Worm (Caenorhabditis elegans) whole organism, L4 larva: ENCODE data around the gene col-167.
A peak's percentile ranks its signal among the peaks of the same experiment; 100 is the strongest.

Experiments
- F26F4.8 ChIP-seq: fragments of 200-800 bp; sonication (Bioruptor generic); conservative IDR thresholded peaks from 2 replicates; pipeline ENCODE4 v1.3.6; 2022; ENCODE audit warnings: missing genetic modification characterization, missing compliant biosample characterization
- ZK337.2 ChIP-seq: fragments of 200-800 bp; sonication (Bioruptor generic); IDR thresholded peaks from 2 replicates; pipeline ENCODE4 v1.3.6; 2022; ENCODE audit warnings: missing genetic modification reagents, missing genetic modification characterization, missing compliant biosample characterization
- ZK546.5 ChIP-seq, 2 experiments: sonication (generic microtip); optimal IDR thresholded peaks; 2 replicates each; lab custom pipeline; 2017; ENCODE audit warnings: missing biosample characterization in 2 of 2, missing genetic modification characterization in 2 of 2
- aly-2 ChIP-seq: sonication (generic microtip); optimal IDR thresholded peaks from 2 replicates; lab custom pipeline; 2018; ENCODE audit warnings: missing biosample characterization, missing genetic modification characterization
- ama-1 ChIP-seq: fragments of 150-350 bp; optimal IDR thresholded peaks from 2 replicates; lab custom pipeline; 2014; ENCODE audit warnings: inconsistent platforms, mixed read lengths
- ceh-62 ChIP-seq: sonication (generic microtip); optimal IDR thresholded peaks from 2 replicates; lab custom pipeline; 2017; ENCODE audit warnings: missing biosample characterization, missing genetic modification characterization
- cey-2 ChIP-seq: sonication (generic microtip); optimal IDR thresholded peaks from 3 replicates; lab custom pipeline; 2017; ENCODE audit warnings: missing genetic modification characterization, mild to moderate bottlenecking, missing compliant biosample characterization, antibody characterized with exemption, borderline replicate concordance; ENCODE audit not compliant: insufficient read depth
- dmd-6 ChIP-seq: fragments of 200-800 bp; sonication (Bioruptor generic); IDR thresholded peaks from 2 replicates; pipeline ENCODE4 v1.3.6; 2022; ENCODE audit warnings: missing genetic modification reagents, missing genetic modification characterization, missing compliant biosample characterization
- duxl-1 ChIP-seq: sonication (generic microtip); optimal IDR thresholded peaks from 2 replicates; lab custom pipeline; 2016; ENCODE audit warnings: mild to moderate bottlenecking, missing genetic modification characterization, moderate library complexity, missing compliant biosample characterization; ENCODE audit not compliant: poor library complexity
- fos-1 ChIP-seq: fragments of 150-350 bp; optimal IDR thresholded peaks from 2 replicates; lab custom pipeline; 2014; ENCODE audit warnings: missing biosample characterization, missing genetic modification characterization
- hlh-11 ChIP-seq: fragments of 200-800 bp; sonication (Bioruptor generic); optimal IDR thresholded peaks from 2 replicates; lab custom pipeline; 2018; ENCODE audit warnings: mild to moderate bottlenecking, missing genetic modification characterization, missing compliant biosample characterization
- hlh-30 ChIP-seq: sonication (generic microtip); optimal IDR thresholded peaks from 2 replicates; lab custom pipeline; 2017; ENCODE audit warnings: antibody characterized with exemption, mild to moderate bottlenecking, missing genetic modification characterization, missing compliant biosample characterization; ENCODE audit not compliant: insufficient read depth
- lin-29 ChIP-seq: fragments of 200-800 bp; sonication (Bioruptor generic); IDR thresholded peaks from 2 replicates; pipeline ENCODE4 v1.3.6; 2022; ENCODE audit warnings: missing genetic modification reagents, missing genetic modification characterization, missing compliant biosample characterization
- mes-2 ChIP-seq: sonication (generic microtip); optimal IDR thresholded peaks from 2 replicates; lab custom pipeline; 2016; ENCODE audit warnings: missing genotype, mild to moderate bottlenecking, missing genetic modification characterization, missing compliant biosample characterization; ENCODE audit not compliant: poor library complexity, severe bottlenecking
- mxl-2 ChIP-seq: fragments of 200-800 bp; sonication (Bioruptor generic); conservative IDR thresholded peaks from 2 replicates; pipeline ENCODE4 v1.3.6; 2022; ENCODE audit warnings: missing genetic modification reagents, missing genetic modification characterization, missing compliant biosample characterization
- nhr-10 ChIP-seq: fragments of 150-350 bp; optimal IDR thresholded peaks from 2 replicates; lab custom pipeline; 2014; ENCODE audit warnings: missing biosample characterization, missing genetic modification characterization
- nhr-102 ChIP-seq: sonication (generic microtip); optimal IDR thresholded peaks from 2 replicates; lab custom pipeline; 2016; ENCODE audit warnings: mild to moderate bottlenecking, missing genetic modification characterization, moderate library complexity, missing compliant biosample characterization
- nhr-41 ChIP-seq: fragments of 200-800 bp; sonication (Bioruptor generic); IDR thresholded peaks from 2 replicates; pipeline ENCODE4 v1.3.6; 2022; ENCODE audit warnings: missing genetic modification reagents, missing genetic modification characterization, missing compliant biosample characterization
- nhr-6 ChIP-seq: fragments of 150-350 bp; optimal IDR thresholded peaks from 2 replicates; lab custom pipeline; 2014; ENCODE audit warnings: missing biosample characterization, missing genetic modification characterization
- saeg-2 ChIP-seq: fragments of 200-800 bp; sonication (Bioruptor generic); IDR thresholded peaks from 2 replicates; pipeline ENCODE4 v1.3.6; 2022; ENCODE audit warnings: missing genetic modification reagents, missing genetic modification characterization, missing compliant biosample characterization
- spr-1 ChIP-seq: sonication (generic microtip); optimal IDR thresholded peaks from 2 replicates; lab custom pipeline; 2016; ENCODE audit warnings: mild to moderate bottlenecking, missing genetic modification characterization, missing compliant biosample characterization
- tag-97 ChIP-seq: fragments of 200-800 bp; sonication (Bioruptor generic); IDR thresholded peaks from 2 replicates; pipeline ENCODE4 v1.3.6; 2022; ENCODE audit warnings: missing genetic modification characterization, missing compliant biosample characterization
- unc-39 ChIP-seq: sonication (generic microtip); optimal IDR thresholded peaks from 2 replicates; lab custom pipeline; 2017; ENCODE audit warnings: missing biosample characterization, missing genetic modification characterization
- unc-62 ChIP-seq, 3 experiments: fragments of 150-350 bp in 1 of 3; sonication (generic microtip); optimal IDR thresholded peaks in 2 of 3; peaks in 1 of 3; 1 replicate in 1 of 3; 2 replicates in 2 of 3; lab custom pipeline; 2014 to 2017; ENCODE audit warnings: missing biosample characterization in 3 of 3, missing genetic modification characterization in 3 of 3, missing genetic modification reagents in 3 of 3, missing genotype in 1 of 3
- zfp-3 ChIP-seq: fragments of 200-800 bp; sonication (Bioruptor generic); conservative IDR thresholded peaks from 2 replicates; pipeline ENCODE4 v1.3.6; 2022; ENCODE audit warnings: missing genetic modification reagents, missing genetic modification characterization, missing compliant biosample characterization
- zip-11 ChIP-seq: fragments of 200-800 bp; sonication (Bioruptor generic); IDR thresholded peaks from 2 replicates; pipeline ENCODE4 v1.3.6; 2022; ENCODE audit warnings: missing genetic modification characterization, missing compliant biosample characterization
- zip-2 ChIP-seq: fragments of 150-350 bp; optimal IDR thresholded peaks from 2 replicates; lab custom pipeline; 2014; ENCODE audit warnings: missing biosample characterization, missing genetic modification characterization

col-167 gene

ce11 chrX:6338446-6338845, 15.2 kb downstream of the col-167 start (continued):
- TF ChIP-seq mxl-2 (GFP tag; lab: Robert Waterston, UW), result no peak

ce11 chrX:6341513-6341912, 18.2 kb downstream of the col-167 start, which contains the start of gene C03B1.7:
Gene C03B1.7, plus strand, starts transcription at chrX:6341813.
- no peak for TF ChIP-seq saeg-2
- TF ChIP-seq aly-2 (tag; lab: Kevin White, UChicago), result no peak
- no peak for TF ChIP-seq ZK337.2 (GFP tag; lab: Robert Waterston, UW)
- TF ChIP-seq nhr-10 (tag; lab: Kevin White, UChicago), result no peak

- TF ChIP-seq unc-62 (GFP tag; optimal IDR thresholded peaks at IDR 0.05 in 1 of 2; lab: Kevin White, UChicago) (peak in 1 of 2 experiments; percentile 90), unc-62 (tag; optimal IDR thresholded peaks at IDR 0.05; lab: Kevin White, UChicago) (no peak), F26F4.8 (GFP tag; lab: Robert Waterston, UW) (no peak)
- TF ChIP-seq, all 104 proteins: peak for 1
These were observed 22.5 kb downstream of the col-167 start for ce11 chrX:6345785-6346184.

ce11 chrX:6347013-6347412, 23.7 kb downstream of the col-167 start, which contains the start of gene C03B1.9:
Gene C03B1.9, minus strand, starts transcription at chrX:6347113.
- TF ChIP-seq hlh-11 (tag; lab: Kevin White, UChicago) (no peak), zip-2 (tag; lab: Kevin White, UChicago) (no peak), nhr-6 (tag; lab: Kevin White, UChicago) (no peak), unc-62 (GFP tag; optimal IDR thresholded peaks at IDR 0.05 in 1 of 2; lab: Kevin White, UChicago) (no peak), unc-62 (tag; optimal IDR thresholded peaks at IDR 0.05; lab: Kevin White, UChicago) (no peak), hlh-30 (tag; lab: Kevin White, UChicago) (no peak), ama-1 (lab: Kevin White, UChicago) (no peak), cey-2 (tag; lab: Kevin White, UChicago) (no peak), nhr-41 (GFP tag; lab: Robert Waterston, UW) (no peak), ZK546.5 (tag; optimal IDR thresholded peaks at IDR 0.05; lab: Kevin White, UChicago) (no peak), nhr-10 (tag; lab: Kevin White, UChicago) (no peak), unc-39 (tag; lab: Kevin White, UChicago) (no peak), lin-29 (no peak), dmd-6 (GFP tag; lab: Robert Waterston, UW) (no peak), ceh-62 (tag; lab: Kevin White, UChicago) (no peak), mes-2 (tag; lab: Kevin White, UChicago) (no peak), nhr-102 (tag; lab: Kevin White, UChicago) (no peak), fos-1 (tag; lab: Kevin White, UChicago) (no peak), duxl-1 (tag; lab: Kevin White, UChicago) (no peak), zfp-3 (no peak)
- TF ChIP-seq, all 104 proteins: peak for 0

ce11 chrX:6350016-6350415, 26.7 kb downstream of the col-167 start, which contains the start of gene C03B1.6:
Gene C03B1.6, plus strand, starts transcription at chrX:6350316.
- no peak for TF ChIP-seq zip-11
- TF ChIP-seq fos-1 (tag; lab: Kevin White, UChicago), result no peak
- TF ChIP-seq spr-1 (tag; lab: Kevin White, UChicago), result no peak
- TF ChIP-seq tag-97 (GFP tag; lab: Robert Waterston, UW), result no peak
- no peak for TF ChIP-seq nhr-6 (tag; lab: Kevin White, UChicago)

ce11 chrX:6353763-6354162, 30.5 kb downstream of the col-167 start:
- TF ChIP-seq unc-62 (GFP tag; optimal IDR thresholded peaks at IDR 0.05 in 1 of 2; lab: Kevin White, UChicago) (peak in 1 of 2 experiments; percentile 25), unc-62 (tag; optimal IDR thresholded peaks at IDR 0.05; lab: Kevin White, UChicago) (no peak), nhr-41 (GFP tag; lab: Robert Waterston, UW) (no peak)
- TF ChIP-seq, all 104 proteins: peak for 1
